Fruit fly (Drosophila melanogaster) whole organism, embryonic: Measurements from ENCODE around the gene Slimp.

Experiments
- Abd-B ChIP-seq: fragments of 200-800 bp; sonication (Bioruptor generic); optimal IDR thresholded peaks from 2 replicates; lab custom pipeline; 2018; ENCODE audit warnings: missing biosample characterization, mild to moderate bottlenecking, missing genetic modification characterization, moderate library complexity
- Adf1 ChIP-seq: fragments of 200-800 bp; sonication (Bioruptor generic); IDR thresholded peaks from 2 replicates; pipeline ENCODE4 v1.3.6; 2022; ENCODE audit warnings: missing biosample characterization, missing genetic modification characterization
- Atf3 ChIP-seq: fragments of 200-800 bp; sonication (Bioruptor generic); optimal IDR thresholded peaks from 3 replicates; lab custom pipeline; 2016; ENCODE audit warnings: missing biosample characterization, missing genetic modification characterization
- B-H1 ChIP-seq: fragments of 200-800 bp; sonication (Bioruptor generic); IDR thresholded peaks from 3 replicates; pipeline ENCODE4 v1.3.6; 2022; ENCODE audit warnings: missing biosample characterization, missing genetic modification characterization
- Bgb ChIP-seq: fragments of 200-800 bp; sonication (Bioruptor generic); IDR thresholded peaks from 2 replicates; pipeline ENCODE4 v1.3.6; 2022; ENCODE audit warnings: missing biosample characterization, missing genetic modification characterization; ENCODE audit not compliant: partially characterized antibody
- Bteb2 ChIP-seq: fragments of 200-800 bp; sonication (Bioruptor generic); optimal IDR thresholded peaks from 2 replicates; lab custom pipeline; 2016; ENCODE audit warnings: missing biosample characterization, missing genetic modification characterization
- CG11085 ChIP-seq: fragments of 200-800 bp; sonication (Bioruptor generic); IDR thresholded peaks from 2 replicates; pipeline ENCODE4 v1.3.6; 2022; ENCODE audit warnings: missing biosample characterization, missing genetic modification characterization
- CG12155 ChIP-seq: fragments of 200-800 bp; sonication (Bioruptor generic); optimal IDR thresholded peaks from 3 replicates; lab custom pipeline; 2016; ENCODE audit warnings: missing biosample characterization, missing genetic modification characterization
- CG14667 ChIP-seq: fragments of 200-800 bp; sonication (Bioruptor generic); IDR thresholded peaks from 2 replicates; pipeline ENCODE4 v1.3.6; 2022; ENCODE audit warnings: missing biosample characterization, missing genetic modification characterization
- CG14860 ChIP-seq: fragments of 200-800 bp; sonication (Bioruptor generic); IDR thresholded peaks from 3 replicates; pipeline ENCODE4 v1.3.6; 2022; ENCODE audit warnings: missing biosample characterization, missing genetic modification characterization; ENCODE audit not compliant: partially characterized antibody
- CG1529 ChIP-seq: fragments of 200-800 bp; sonication (Bioruptor generic); optimal IDR thresholded peaks from 3 replicates; lab custom pipeline; 2018; ENCODE audit warnings: missing biosample characterization, missing genetic modification characterization
- CG16813 ChIP-seq: fragments of 200-800 bp; sonication (Bioruptor generic); IDR thresholded peaks from 3 replicates; pipeline ENCODE4 v1.3.6; 2022; ENCODE audit warnings: missing biosample characterization, missing genetic modification characterization; ENCODE audit not compliant: partially characterized antibody
- CG17912 ChIP-seq: fragments of 200-800 bp; sonication (Bioruptor generic); optimal IDR thresholded peaks from 2 replicates; lab custom pipeline; 2018; ENCODE audit warnings: missing biosample characterization, mild to moderate bottlenecking, missing genetic modification characterization
- CG2129 ChIP-seq: fragments of 200-800 bp; sonication (Bioruptor generic); IDR thresholded peaks from 2 replicates; pipeline ENCODE4 v1.3.6; 2022; ENCODE audit warnings: missing biosample characterization, missing genetic modification characterization; ENCODE audit not compliant: partially characterized antibody
- CG3065 ChIP-seq: fragments of 200-800 bp; sonication (Bioruptor generic); optimal IDR thresholded peaks from 2 replicates; lab custom pipeline; 2016; ENCODE audit warnings: missing biosample characterization, missing genetic modification characterization
- CG31365 ChIP-seq: fragments of 200-800 bp; sonication (Bioruptor generic); optimal IDR thresholded peaks from 2 replicates; lab custom pipeline; 2018; ENCODE audit warnings: missing biosample characterization, mild to moderate bottlenecking, missing genetic modification characterization
- CG7357 ChIP-seq: fragments of 200-800 bp; sonication (Bioruptor generic); IDR thresholded peaks from 3 replicates; pipeline ENCODE4 v1.3.6; 2022; ENCODE audit warnings: missing biosample characterization, missing genetic modification characterization
- CG9797 ChIP-seq: fragments of 200-800 bp; sonication (Bioruptor generic); optimal IDR thresholded peaks from 3 replicates; lab custom pipeline; 2018; ENCODE audit warnings: missing biosample characterization, mild to moderate bottlenecking, missing genetic modification characterization
- Chrac-16 ChIP-seq: fragments of 200-800 bp; sonication (Bioruptor generic); optimal IDR thresholded peaks from 3 replicates; lab custom pipeline; 2016; ENCODE audit warnings: missing biosample characterization, missing genetic modification characterization
- D19A ChIP-seq: fragments of 200-800 bp; optimal IDR thresholded peaks from 3 replicates; lab custom pipeline; 2019; ENCODE audit warnings: missing biosample characterization, mild to moderate bottlenecking, missing genetic modification characterization, moderate library complexity
- Deaf1 ChIP-seq: fragments of 200-800 bp; optimal IDR thresholded peaks from 3 replicates; lab custom pipeline; 2019; ENCODE audit warnings: missing biosample characterization, mild to moderate bottlenecking, missing genetic modification characterization, moderate library complexity
- Dip2 ChIP-seq: fragments of 200-800 bp; sonication (Bioruptor generic); IDR thresholded peaks from 2 replicates; pipeline ENCODE4 v1.3.6; 2022; ENCODE audit warnings: missing biosample characterization, missing genetic modification characterization
- Doc2 ChIP-seq: fragments of 200-800 bp; sonication (Bioruptor generic); IDR thresholded peaks from 2 replicates; pipeline ENCODE4 v1.3.6; 2022; ENCODE audit warnings: missing biosample characterization, missing genetic modification characterization
- Max ChIP-seq: fragments of 200-800 bp; sonication (Bioruptor generic); optimal IDR thresholded peaks from 2 replicates; lab custom pipeline; 2016; ENCODE audit warnings: missing biosample characterization, mild to moderate bottlenecking, missing genetic modification characterization
- Ptx1 ChIP-seq: fragments of 200-800 bp; sonication (Bioruptor generic); IDR thresholded peaks from 2 replicates; pipeline ENCODE4 v1.3.6; 2022; ENCODE audit warnings: missing biosample characterization, missing genetic modification characterization
- Sin3A ChIP-seq: fragments of >200 bp; optimal IDR thresholded peaks from 2 replicates; lab custom pipeline; 2018
- Sox102F ChIP-seq: fragments of 200-800 bp; sonication (Bioruptor generic); optimal IDR thresholded peaks from 2 replicates; lab custom pipeline; 2018; ENCODE audit warnings: missing biosample characterization, mild to moderate bottlenecking, missing genetic modification characterization, moderate library complexity
- Taf1 ChIP-seq: fragments of 200-800 bp; sonication (Bioruptor generic); IDR thresholded peaks from 2 replicates; pipeline ENCODE4 v1.3.6; 2022; ENCODE audit warnings: missing biosample characterization, missing genetic modification characterization
- ap ChIP-seq: fragments of 200-800 bp; sonication (Bioruptor generic); IDR thresholded peaks from 2 replicates; pipeline ENCODE4 v1.3.6; 2022; ENCODE audit warnings: missing biosample characterization, missing genetic modification characterization
- az2 ChIP-seq: fragments of 200-800 bp; sonication (Bioruptor generic); optimal IDR thresholded peaks from 3 replicates; lab custom pipeline; 2016; ENCODE audit warnings: missing biosample characterization, missing genetic modification characterization
- cg ChIP-seq: fragments of 200-800 bp; sonication (Bioruptor generic); optimal IDR thresholded peaks from 3 replicates; lab custom pipeline; 2019; ENCODE audit warnings: missing biosample characterization, mild to moderate bottlenecking, missing genetic modification characterization, moderate library complexity
- exex ChIP-seq: fragments of 200-800 bp; sonication (Bioruptor generic); optimal IDR thresholded peaks from 4 replicates; lab custom pipeline; 2018; ENCODE audit warnings: missing biosample characterization, mild to moderate bottlenecking, missing genetic modification characterization, moderate library complexity
- ftz-f1 ChIP-seq: fragments of 200-800 bp; sonication (Bioruptor generic); optimal IDR thresholded peaks from 2 replicates; lab custom pipeline; 2016; ENCODE audit warnings: missing biosample characterization, missing genetic modification characterization
- gce ChIP-seq: fragments of 200-800 bp; sonication (Bioruptor generic); IDR thresholded peaks from 3 replicates; pipeline ENCODE4 v1.3.6; 2022; ENCODE audit warnings: missing biosample characterization, missing genetic modification characterization
- gcm2 ChIP-seq: fragments of 200-800 bp; sonication (Bioruptor generic); optimal IDR thresholded peaks from 2 replicates; lab custom pipeline; 2016; ENCODE audit warnings: missing biosample characterization, missing genetic modification characterization
- gem ChIP-seq: fragments of 200-800 bp; sonication (Bioruptor generic); optimal IDR thresholded peaks from 2 replicates; lab custom pipeline; 2019; ENCODE audit warnings: missing biosample characterization, mild to moderate bottlenecking, missing genetic modification characterization, moderate library complexity
- gsb ChIP-seq: fragments of 200-800 bp; sonication (Bioruptor generic); IDR thresholded peaks from 2 replicates; pipeline ENCODE4 v1.3.6; 2022; ENCODE audit warnings: missing biosample characterization, missing genetic modification characterization
- ham ChIP-seq: fragments of 200-800 bp; sonication (Bioruptor generic); IDR thresholded peaks from 2 replicates; pipeline ENCODE4 v1.3.6; 2022; ENCODE audit warnings: missing biosample characterization, missing genetic modification characterization
- lab ChIP-seq: fragments of 200-800 bp; sonication (Bioruptor generic); optimal IDR thresholded peaks from 3 replicates; lab custom pipeline; 2017; ENCODE audit warnings: missing biosample characterization, missing genetic modification characterization, mild to moderate bottlenecking, moderate library complexity, missing genetic modification reagents
- mam ChIP-seq: fragments of 200-800 bp; sonication (Bioruptor generic); optimal IDR thresholded peaks from 3 replicates; lab custom pipeline; 2016; ENCODE audit warnings: missing biosample characterization, missing genetic modification characterization
- mirr ChIP-seq: fragments of 200-800 bp; sonication (Bioruptor generic); optimal IDR thresholded peaks from 3 replicates; lab custom pipeline; 2018; ENCODE audit warnings: missing biosample characterization, mild to moderate bottlenecking, missing genetic modification characterization
- nerfin-2 ChIP-seq: fragments of 200-800 bp; sonication (Bioruptor generic); IDR thresholded peaks from 2 replicates; pipeline ENCODE4 v1.3.6; 2022; ENCODE audit warnings: missing biosample characterization, missing genetic modification characterization; ENCODE audit not compliant: partially characterized antibody
- pnt ChIP-seq: fragments of 200-800 bp; sonication (Bioruptor generic); optimal IDR thresholded peaks from 3 replicates; lab custom pipeline; 2016; ENCODE audit warnings: missing biosample characterization, missing genetic modification characterization
- row ChIP-seq: fragments of 200-800 bp; sonication (Bioruptor generic); IDR thresholded peaks from 3 replicates; pipeline ENCODE4 v1.3.6; 2022; ENCODE audit warnings: missing biosample characterization, missing genetic modification characterization
- schlank ChIP-seq: fragments of 200-800 bp; sonication (Bioruptor generic); optimal IDR thresholded peaks from 2 replicates; lab custom pipeline; 2018; ENCODE audit warnings: missing biosample characterization, mild to moderate bottlenecking, missing genetic modification characterization
- sd ChIP-seq: fragments of 200-800 bp; sonication (Bioruptor generic); optimal IDR thresholded peaks from 3 replicates; lab custom pipeline; 2018; ENCODE audit warnings: missing biosample characterization, mild to moderate bottlenecking, missing genetic modification characterization, moderate library complexity
- sens ChIP-seq: fragments of 200-800 bp; sonication (Bioruptor generic); peaks from one replicate; lab custom pipeline; 2016; ENCODE audit warnings: missing biosample characterization, missing genetic modification characterization
- sug ChIP-seq: fragments of 200-800 bp; optimal IDR thresholded peaks from 2 replicates; lab custom pipeline; 2019; ENCODE audit warnings: missing biosample characterization, mild to moderate bottlenecking, missing genetic modification characterization, moderate library complexity
- vnd ChIP-seq: fragments of 200-800 bp; sonication (Bioruptor generic); IDR thresholded peaks from 3 replicates; pipeline ENCODE4 v1.3.6; 2022; ENCODE audit warnings: missing biosample characterization, missing genetic modification characterization; ENCODE audit not compliant: partially characterized antibody
- wor ChIP-seq: fragments of 200-800 bp; sonication (Bioruptor generic); IDR thresholded peaks from 2 replicates; pipeline ENCODE4 v1.3.6; 2022; ENCODE audit warnings: missing biosample characterization, missing genetic modification characterization

Slimp gene

DNA sequence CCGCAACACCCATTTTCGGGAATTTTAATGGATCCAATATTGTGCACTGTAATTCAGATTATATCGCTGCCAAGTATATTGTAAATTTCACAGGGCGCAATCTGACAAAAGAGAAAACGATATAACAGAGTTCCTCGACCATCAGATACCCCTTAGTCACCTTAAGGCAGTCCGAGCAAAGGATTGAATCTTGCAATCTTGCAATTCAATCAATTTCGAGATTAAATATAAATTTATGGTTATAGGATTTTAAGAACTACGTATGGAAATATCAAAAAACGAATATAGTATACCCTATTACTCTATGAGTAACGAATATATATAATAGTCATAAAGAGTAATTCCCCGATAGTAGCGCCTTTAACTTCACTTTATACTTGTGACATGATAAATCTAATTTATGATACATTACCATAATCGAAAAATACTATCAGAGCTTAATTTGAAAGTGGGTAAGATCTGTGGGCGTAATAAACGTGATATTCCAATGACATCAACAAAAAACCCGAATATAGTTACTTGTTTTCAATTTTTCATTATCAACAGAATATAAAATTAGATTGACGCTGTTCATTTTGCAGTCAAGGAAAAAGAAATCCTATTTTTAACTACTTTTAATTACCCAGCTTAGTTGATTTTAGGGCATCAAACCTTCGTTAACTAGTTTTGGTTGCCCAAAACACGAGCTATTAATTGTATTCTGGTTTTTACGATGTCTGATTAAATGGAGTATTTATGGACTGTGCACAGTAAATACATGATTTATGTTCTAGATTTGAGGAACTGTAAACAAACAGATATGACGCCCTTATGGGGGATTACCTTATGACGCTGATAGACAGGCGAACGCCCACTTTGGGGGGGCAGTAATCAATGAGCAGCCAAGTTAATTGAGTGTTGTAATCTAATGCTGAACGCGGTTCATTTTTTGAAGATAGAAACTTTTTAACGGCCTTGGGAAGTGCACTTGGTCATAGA is 10.0 kb downstream of the Slimp start (continued):
- no peak for TF ChIP-seq cg (GFP tag; lab: Kevin White, UChicago)
- TF ChIP-seq Ptx1 (GFP tag; lab: Robert Waterston, UW), result no peak
- no peak for TF ChIP-seq Sin3A (lab: Kevin White, UChicago)
- TF ChIP-seq sd (tag; lab: Kevin White, UChicago), result peak; percentile 83
- TF ChIP-seq Bteb2 (GFP tag; lab: Kevin White, UChicago), result no peak
- TF ChIP-seq CG14667 (GFP tag; lab: Robert Waterston, UW), result no peak
- TF ChIP-seq sug, result peak; percentile 96
- no peak for TF ChIP-seq CG11085 (GFP tag; lab: Robert Waterston, UW)
- TF ChIP-seq Doc2 (GFP tag; lab: Robert Waterston, UW), result no peak
- peak; percentile 52 for TF ChIP-seq lab (GFP tag; lab: Kevin White, UChicago)
- TF ChIP-seq CG1529, result no peak
- TF ChIP-seq gsb (GFP tag; lab: Robert Waterston, UW), result no peak
- TF ChIP-seq vnd (GFP tag; lab: Robert Waterston, UW), result no peak
- TF ChIP-seq Abd-B (GFP tag; lab: Kevin White, UChicago), result peak; percentile 3
- peak; percentile 72 for TF ChIP-seq mirr (GFP tag; lab: Kevin White, UChicago)
- no peak for TF ChIP-seq Bgb (GFP tag; lab: Robert Waterston, UW)
- no peak for TF ChIP-seq Adf1 (GFP tag; lab: Robert Waterston, UW)
- peak; percentile 68 for TF ChIP-seq D19A (tag; lab: Kevin White, UChicago)
- no peak for TF ChIP-seq gce (GFP tag; lab: Robert Waterston, UW)
- no peak for TF ChIP-seq CG17912 (GFP tag; lab: Kevin White, UChicago)
- TF ChIP-seq Deaf1 (tag; lab: Kevin White, UChicago), result no peak
- TF ChIP-seq gem (tag; lab: Kevin White, UChicago), result peak; percentile 1
- no peak for TF ChIP-seq pnt
- TF ChIP-seq CG14860, result no peak
- peak; percentile 19; the same call in 1 of the 3 replicates for TF ChIP-seq row (GFP tag; lab: Robert Waterston, UW)
- TF ChIP-seq Dip2 (GFP tag; lab: Robert Waterston, UW), result no peak
- TF ChIP-seq Chrac-16 (GFP tag; lab: Kevin White, UChicago), result no peak
- TF ChIP-seq CG12155 (GFP tag; lab: Kevin White, UChicago), result no peak
- TF ChIP-seq az2 (GFP tag; lab: Kevin White, UChicago), result no peak
- TF ChIP-seq sens (GFP tag; lab: Kevin White, UChicago), result peak; percentile 58
- no peak for TF ChIP-seq CG3065
- TF ChIP-seq ap, result no peak
- no peak for TF ChIP-seq CG2129 (GFP tag; lab: Robert Waterston, UW)
- TF ChIP-seq Max (GFP tag; lab: Kevin White, UChicago), result no peak
- TF ChIP-seq mam (GFP tag; lab: Kevin White, UChicago), result no peak
- no peak for TF ChIP-seq gcm2
- TF ChIP-seq schlank (tag; lab: Kevin White, UChicago), result no peak
- no peak for TF ChIP-seq CG9797 (GFP tag; lab: Kevin White, UChicago)
- no peak for TF ChIP-seq ham
- TF ChIP-seq wor, result no peak
- no peak for TF ChIP-seq Atf3
- no peak for TF ChIP-seq Taf1 (GFP tag; lab: Robert Waterston, UW)
- no peak for TF ChIP-seq ftz-f1 (GFP tag; lab: Kevin White, UChicago)
- no peak for TF ChIP-seq CG31365 (tag; lab: Kevin White, UChicago)
- no peak for TF ChIP-seq CG16813 (GFP tag; lab: Robert Waterston, UW)
- no peak for TF ChIP-seq B-H1 (GFP tag; lab: Robert Waterston, UW)
- TF ChIP-seq nerfin-2 (GFP tag; lab: Robert Waterston, UW), result no peak
- peak; percentile 95 for TF ChIP-seq exex (tag; lab: Kevin White, UChicago)
- no peak for TF ChIP-seq CG7357 (GFP tag; lab: Robert Waterston, UW)
- no peak for TF ChIP-seq Sox102F (GFP tag; lab: Kevin White, UChicago)
